Fruit fly (Drosophila melanogaster) whole organism, embryonic: ENCODE data around the gene robl62A.
A peak's percentile ranks its signal among the peaks of the same experiment; 100 is the strongest.

Experiments
- ATbp ChIP-seq: fragments of 200-800 bp; sonication (Bioruptor generic); optimal IDR thresholded peaks from 2 replicates; lab custom pipeline; 2017; ENCODE audit warnings: missing biosample characterization, mild to moderate bottlenecking, missing genetic modification characterization, missing genetic modification reagents
- Asciz ChIP-seq: fragments of 200-800 bp; sonication (Bioruptor generic); optimal IDR thresholded peaks from 2 replicates; lab custom pipeline; 2017; ENCODE audit warnings: missing biosample characterization, mild to moderate bottlenecking, missing genetic modification characterization, missing genetic modification reagents
- BtbVII ChIP-seq: fragments of 200-800 bp; sonication (Bioruptor generic); optimal IDR thresholded peaks from 3 replicates; lab custom pipeline; 2017; ENCODE audit warnings: missing biosample characterization, mild to moderate bottlenecking, missing genetic modification characterization
- Bteb2 ChIP-seq: fragments of 200-800 bp; sonication (Bioruptor generic); optimal IDR thresholded peaks from 2 replicates; lab custom pipeline; 2016; ENCODE audit warnings: missing biosample characterization, missing genetic modification characterization
- CG10274 ChIP-seq: fragments of 200-800 bp; sonication (Bioruptor generic); optimal IDR thresholded peaks from 3 replicates; lab custom pipeline; 2017; ENCODE audit warnings: missing biosample characterization, mild to moderate bottlenecking, missing genetic modification characterization
- CG10543 ChIP-seq: fragments of 200-800 bp; sonication (Bioruptor generic); optimal IDR thresholded peaks from 3 replicates; lab custom pipeline; 2017; ENCODE audit warnings: missing biosample characterization, mild to moderate bottlenecking, missing genetic modification characterization, moderate library complexity
- CG10979 ChIP-seq: fragments of 200-800 bp; sonication (Bioruptor generic); optimal IDR thresholded peaks from 2 replicates; lab custom pipeline; 2018; ENCODE audit warnings: missing biosample characterization, mild to moderate bottlenecking, missing genetic modification characterization, moderate library complexity
- CG11093 ChIP-seq: fragments of 200-800 bp; sonication (Bioruptor generic); IDR thresholded peaks from 3 replicates; pipeline ENCODE4 v1.3.6; 2022; ENCODE audit warnings: missing biosample characterization, missing genetic modification characterization
- CG12744 ChIP-seq: fragments of 200-800 bp; sonication (Bioruptor generic); optimal IDR thresholded peaks from 2 replicates; lab custom pipeline; 2016; ENCODE audit warnings: missing biosample characterization, missing genetic modification characterization
- CG13624 ChIP-seq: fragments of 200-800 bp; sonication (Bioruptor generic); optimal IDR thresholded peaks from 2 replicates; lab custom pipeline; 2016; ENCODE audit warnings: missing biosample characterization, missing genetic modification characterization
- CG1602 ChIP-seq: fragments of 200-800 bp; sonication (Bioruptor generic); optimal IDR thresholded peaks from 3 replicates; lab custom pipeline; 2016; ENCODE audit warnings: missing biosample characterization, missing genetic modification characterization
- CG17328 ChIP-seq: fragments of 200-800 bp; sonication (Bioruptor generic); IDR thresholded peaks from 2 replicates; pipeline ENCODE4 v1.3.6; 2022; ENCODE audit warnings: missing biosample characterization, missing genetic modification characterization
- CG17361 ChIP-seq: fragments of 200-800 bp; sonication (Bioruptor generic); IDR thresholded peaks from 3 replicates; pipeline ENCODE4 v1.3.6; 2022; ENCODE audit warnings: missing biosample characterization, missing genetic modification characterization
- CG17612 ChIP-seq: fragments of 200-800 bp; sonication (Bioruptor generic); IDR thresholded peaks from 2 replicates; pipeline ENCODE4 v1.3.6; 2022; ENCODE audit warnings: missing biosample characterization, missing genetic modification characterization
- CG18764 ChIP-seq: fragments of 200-800 bp; sonication (Bioruptor generic); optimal IDR thresholded peaks from 3 replicates; lab custom pipeline; 2016; ENCODE audit warnings: missing biosample characterization, missing genetic modification characterization
- CG2129 ChIP-seq: fragments of 200-800 bp; sonication (Bioruptor generic); IDR thresholded peaks from 2 replicates; pipeline ENCODE4 v1.3.6; 2022; ENCODE audit warnings: missing biosample characterization, missing genetic modification characterization; ENCODE audit not compliant: partially characterized antibody
- CG2875 ChIP-seq: fragments of 200-800 bp; sonication (Bioruptor generic); optimal IDR thresholded peaks from 2 replicates; lab custom pipeline; 2017; ENCODE audit warnings: missing biosample characterization, mild to moderate bottlenecking, missing genetic modification characterization, missing genetic modification reagents
- CG32532 ChIP-seq: fragments of 200-800 bp; sonication (Bioruptor generic); IDR thresholded peaks from 2 replicates; pipeline ENCODE4 v1.3.6; 2022; ENCODE audit warnings: missing biosample characterization, missing genetic modification characterization
- CG3838 ChIP-seq: fragments of 200-800 bp; sonication (Bioruptor generic); optimal IDR thresholded peaks from 3 replicates; lab custom pipeline; 2016; ENCODE audit warnings: missing biosample characterization, missing genetic modification characterization
- CG4404 ChIP-seq: fragments of 200-800 bp; sonication (Bioruptor generic); IDR thresholded peaks from 2 replicates; pipeline ENCODE4 v1.3.6; 2022; ENCODE audit warnings: missing biosample characterization, missing genetic modification characterization
- CG6765 ChIP-seq: fragments of 200-800 bp; sonication (Bioruptor generic); optimal IDR thresholded peaks from 3 replicates; lab custom pipeline; 2017; ENCODE audit warnings: missing biosample characterization, mild to moderate bottlenecking, missing genetic modification characterization
- CG7987 ChIP-seq: fragments of 200-800 bp; sonication (Bioruptor generic); optimal IDR thresholded peaks from 2 replicates; lab custom pipeline; 2018; ENCODE audit warnings: missing biosample characterization, mild to moderate bottlenecking, missing genetic modification characterization, moderate library complexity
- CG8359 ChIP-seq: fragments of 200-800 bp; sonication (Bioruptor generic); optimal IDR thresholded peaks from 2 replicates; lab custom pipeline; 2017; ENCODE audit warnings: missing biosample characterization, mild to moderate bottlenecking, missing genetic modification characterization, borderline replicate concordance
- Camta ChIP-seq: fragments of 200-800 bp; sonication (Bioruptor generic); optimal IDR thresholded peaks from 2 replicates; lab custom pipeline; 2016; ENCODE audit warnings: missing biosample characterization, missing genetic modification characterization
- D ChIP-seq, 2 experiments: fragments of 200-800 bp in 1 of 2; fragments of >200 bp in 1 of 2; sonication (Bioruptor generic) in 1 of 2; optimal IDR thresholded peaks; 2 replicates in 1 of 2; 3 replicates in 1 of 2; lab custom pipeline; 2017; ENCODE audit warnings: mild to moderate bottlenecking in 1 of 2, missing biosample characterization in 1 of 2, missing genetic modification characterization in 1 of 2, missing genetic modification reagents in 1 of 2
- Dad ChIP-seq: fragments of 200-800 bp; sonication (Bioruptor generic); optimal IDR thresholded peaks from 3 replicates; lab custom pipeline; 2016; ENCODE audit warnings: missing biosample characterization, missing genetic modification characterization
- Deaf1 ChIP-seq: fragments of 200-800 bp; optimal IDR thresholded peaks from 3 replicates; lab custom pipeline; 2019; ENCODE audit warnings: missing biosample characterization, mild to moderate bottlenecking, missing genetic modification characterization, moderate library complexity
- Elba2 ChIP-seq: fragments of 200-800 bp; sonication (Bioruptor generic); optimal IDR thresholded peaks from 3 replicates; lab custom pipeline; 2016; ENCODE audit warnings: missing biosample characterization, missing genetic modification characterization
- Gug ChIP-seq: fragments of 200-800 bp; sonication (Bioruptor generic); IDR thresholded peaks from 4 replicates; pipeline ENCODE4 v1.3.6; 2022; ENCODE audit warnings: missing biosample characterization, missing genetic modification characterization
- H2.0 ChIP-seq: fragments of 200-800 bp; sonication (Bioruptor generic); IDR thresholded peaks from 2 replicates; pipeline ENCODE4 v1.3.6; 2022; ENCODE audit warnings: missing biosample characterization, missing genetic modification characterization
- HHEX ChIP-seq: fragments of 200-800 bp; sonication (Bioruptor generic); optimal IDR thresholded peaks from 3 replicates; lab custom pipeline; 2017; ENCODE audit warnings: missing biosample characterization, mild to moderate bottlenecking, missing genetic modification characterization, missing genetic modification reagents
- Lim3 ChIP-seq: fragments of 200-800 bp; sonication (Bioruptor generic); IDR thresholded peaks from 2 replicates; pipeline ENCODE4 v1.3.6; 2022; ENCODE audit warnings: missing biosample characterization, missing genetic modification characterization
- Mad ChIP-seq: fragments of 200-800 bp; sonication (Bioruptor generic); optimal IDR thresholded peaks from 2 replicates; lab custom pipeline; 2016; ENCODE audit warnings: missing biosample characterization, missing genetic modification characterization
- NFAT ChIP-seq: fragments of 200-800 bp; sonication (Bioruptor generic); IDR thresholded peaks from 2 replicates; pipeline ENCODE4 v1.3.6; 2022; ENCODE audit warnings: missing biosample characterization, missing genetic modification characterization
- Sox102F ChIP-seq: fragments of 200-800 bp; sonication (Bioruptor generic); optimal IDR thresholded peaks from 2 replicates; lab custom pipeline; 2018; ENCODE audit warnings: missing biosample characterization, mild to moderate bottlenecking, missing genetic modification characterization, moderate library complexity
- crol ChIP-seq: fragments of 200-800 bp; sonication (Bioruptor generic); IDR thresholded peaks from 2 replicates; pipeline ENCODE4 v1.3.6; 2022; ENCODE audit warnings: missing biosample characterization, missing genetic modification characterization
- en ChIP-seq: fragments of 200-800 bp; sonication (Bioruptor generic); optimal IDR thresholded peaks from 2 replicates; lab custom pipeline; 2016; ENCODE audit warnings: missing biosample characterization, missing genetic modification characterization
- gce ChIP-seq: fragments of 200-800 bp; sonication (Bioruptor generic); IDR thresholded peaks from 3 replicates; pipeline ENCODE4 v1.3.6; 2022; ENCODE audit warnings: missing biosample characterization, missing genetic modification characterization
- gsb-n ChIP-seq: fragments of 200-800 bp; sonication (Bioruptor generic); optimal IDR thresholded peaks from 3 replicates; lab custom pipeline; 2018; ENCODE audit warnings: missing biosample characterization, mild to moderate bottlenecking, missing genetic modification characterization
- hbn ChIP-seq: fragments of 200-800 bp; sonication (Bioruptor generic); IDR thresholded peaks from 2 replicates; pipeline ENCODE4 v1.3.6; 2022; ENCODE audit warnings: missing biosample characterization, missing genetic modification characterization; ENCODE audit not compliant: partially characterized antibody
- mirr ChIP-seq: fragments of 200-800 bp; sonication (Bioruptor generic); optimal IDR thresholded peaks from 3 replicates; lab custom pipeline; 2018; ENCODE audit warnings: missing biosample characterization, mild to moderate bottlenecking, missing genetic modification characterization
- nerfin-2 ChIP-seq: fragments of 200-800 bp; sonication (Bioruptor generic); IDR thresholded peaks from 2 replicates; pipeline ENCODE4 v1.3.6; 2022; ENCODE audit warnings: missing biosample characterization, missing genetic modification characterization; ENCODE audit not compliant: partially characterized antibody
- pum ChIP-seq: fragments of 200-800 bp; sonication (Bioruptor generic); optimal IDR thresholded peaks from 2 replicates; lab custom pipeline; 2016; ENCODE audit warnings: missing biosample characterization, missing genetic modification characterization
- ro ChIP-seq: fragments of 200-800 bp; sonication (Bioruptor generic); IDR thresholded peaks from 2 replicates; pipeline ENCODE4 v1.3.6; 2022; ENCODE audit warnings: missing biosample characterization, missing genetic modification characterization
- run ChIP-seq: fragments of 200-800 bp; sonication (Bioruptor generic); optimal IDR thresholded peaks from 3 replicates; lab custom pipeline; 2018; ENCODE audit warnings: missing biosample characterization, mild to moderate bottlenecking, missing genetic modification characterization
- seq ChIP-seq: fragments of 200-800 bp; sonication (Bioruptor generic); IDR thresholded peaks from 2 replicates; pipeline ENCODE4 v1.3.6; 2022; ENCODE audit warnings: missing biosample characterization, missing genetic modification characterization
- sr ChIP-seq: fragments of 200-800 bp; sonication (Bioruptor generic); IDR thresholded peaks from 3 replicates; pipeline ENCODE4 v1.3.6; 2022; ENCODE audit warnings: missing biosample characterization, missing genetic modification characterization
- tx ChIP-seq: fragments of 200-800 bp; sonication (Bioruptor generic); optimal IDR thresholded peaks from 2 replicates; lab custom pipeline; 2016; ENCODE audit warnings: missing biosample characterization, missing genetic modification characterization
- unpg ChIP-seq: fragments of 200-800 bp; sonication (Bioruptor generic); optimal IDR thresholded peaks from 3 replicates; lab custom pipeline; 2018; ENCODE audit warnings: missing biosample characterization, mild to moderate bottlenecking, missing genetic modification characterization, moderate library complexity
- usp ChIP-seq: fragments of >200 bp; optimal IDR thresholded peaks from 2 replicates; lab custom pipeline; 2017; ENCODE audit warnings: missing biosample characterization, missing genetic modification characterization

Gene robl62A

DNA sequence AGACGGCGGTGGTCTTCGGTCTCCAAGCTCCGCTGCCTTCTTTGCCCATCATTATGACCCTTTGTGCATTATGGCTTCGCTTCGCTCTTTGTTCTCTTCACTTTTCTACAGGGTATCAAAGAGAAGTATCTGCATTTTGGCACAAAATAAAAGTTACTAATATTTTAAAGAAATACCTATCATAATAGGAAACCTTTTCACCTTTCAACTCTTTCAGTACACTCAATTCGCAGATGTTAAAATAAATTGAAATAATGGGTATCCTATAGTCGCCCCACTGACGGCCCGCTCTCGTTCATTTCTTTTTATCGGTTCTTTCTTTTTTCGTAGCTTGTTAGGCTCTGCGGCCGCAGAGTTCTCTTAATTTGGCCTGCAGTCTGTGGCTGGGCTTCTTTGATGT, 34.5 kb upstream of the robl62A start (continued):
- peak; percentile 64 for TF ChIP-seq HHEX (GFP tag; lab: Kevin White, UChicago)
- TF ChIP-seq CG2129 (GFP tag; lab: Robert Waterston, UW), result no peak
- 0 out of 3 replicates have a peak, but pooled peaks have one; percentile 27 for TF ChIP-seq sr (GFP tag; lab: Robert Waterston, UW)
- peak; percentile 74 for TF ChIP-seq CG8359 (GFP tag; lab: Kevin White, UChicago)
- TF ChIP-seq D (optimal IDR thresholded peaks at IDR 0.05; lab: Kevin White, UChicago), result no peak
- peak; percentile 93 for TF ChIP-seq D (GFP tag; optimal IDR thresholded peaks at IDR 0.05; lab: Kevin White, UChicago)
- TF ChIP-seq CG13624 (GFP tag; lab: Kevin White, UChicago), result no peak
- peak; percentile 61 for TF ChIP-seq CG12744 (GFP tag; lab: Kevin White, UChicago)
- TF ChIP-seq Lim3 (GFP tag; lab: Robert Waterston, UW), result peak; percentile 14; the same call in 1 of the 2 replicates
- no peak for TF ChIP-seq CG7987 (GFP tag; lab: Kevin White, UChicago)
- no peak for TF ChIP-seq BtbVII (GFP tag; lab: Kevin White, UChicago)
- TF ChIP-seq CG32532, result peak; percentile 43
- peak; percentile 84 for TF ChIP-seq unpg (GFP tag; lab: Kevin White, UChicago)
- peak; percentile 95 for TF ChIP-seq CG17328 (GFP tag; lab: Robert Waterston, UW)
- peak; percentile 31 for TF ChIP-seq Bteb2 (GFP tag; lab: Kevin White, UChicago)
- no peak for TF ChIP-seq mirr (GFP tag; lab: Kevin White, UChicago)
- peak; percentile 34; the same call in 1 of the 2 replicates for TF ChIP-seq CG17612 (GFP tag; lab: Robert Waterston, UW)
- TF ChIP-seq crol (GFP tag; lab: Robert Waterston, UW), result no peak
- no peak for TF ChIP-seq CG6765
- peak; percentile 92 for TF ChIP-seq CG17361
- no peak for TF ChIP-seq CG10274 (GFP tag; lab: Kevin White, UChicago)
- peak; percentile 75 for TF ChIP-seq ro
- TF ChIP-seq Camta (GFP tag; lab: Kevin White, UChicago), result peak; percentile 87
- TF ChIP-seq seq (GFP tag; lab: Robert Waterston, UW), result peak; percentile 54; the same call in 1 of the 2 replicates
- TF ChIP-seq Dad (GFP tag; lab: Kevin White, UChicago), result peak; percentile 61
- TF ChIP-seq NFAT, result no peak
- peak; percentile 77; the same call in 2 of the 4 replicates for TF ChIP-seq Gug
- no peak for TF ChIP-seq usp (GFP tag; lab: Kevin White, UChicago)
- TF ChIP-seq CG4404 (GFP tag; lab: Robert Waterston, UW), result peak; percentile 92
- TF ChIP-seq CG18764 (GFP tag; lab: Kevin White, UChicago), result peak; percentile 63
- no peak for TF ChIP-seq CG10543 (GFP tag; lab: Kevin White, UChicago)
- TF ChIP-seq CG11093 (GFP tag; lab: Robert Waterston, UW), result peak; percentile 88
- TF ChIP-seq Deaf1 (tag; lab: Kevin White, UChicago), result peak; percentile 40
- peak; percentile 76 for TF ChIP-seq ATbp
- TF ChIP-seq hbn (GFP tag; lab: Robert Waterston, UW), result no peak
- TF ChIP-seq tx (GFP tag; lab: Kevin White, UChicago), result peak; percentile 65
- peak; percentile 74 for TF ChIP-seq Mad
- TF ChIP-seq H2.0, result peak; percentile 82
- peak; percentile 56 for TF ChIP-seq en (GFP tag; lab: Kevin White, UChicago)
- peak; percentile 92 for TF ChIP-seq gsb-n (tag; lab: Kevin White, UChicago)
- TF ChIP-seq CG10979 (tag; lab: Kevin White, UChicago), result peak; percentile 96
- TF ChIP-seq CG1602 (GFP tag; lab: Kevin White, UChicago), result peak; percentile 91
- peak; percentile 78 for TF ChIP-seq CG2875
- peak; percentile 56 for TF ChIP-seq run (tag; lab: Kevin White, UChicago)
- no peak for TF ChIP-seq nerfin-2
- TF ChIP-seq CG3838 (GFP tag; lab: Kevin White, UChicago), result peak; percentile 64
- TF ChIP-seq pum (GFP tag; lab: Kevin White, UChicago), result peak; percentile 86
- peak; percentile 83 for TF ChIP-seq Asciz (GFP tag; lab: Kevin White, UChicago)
- peak; percentile 59 for TF ChIP-seq Elba2
- TF ChIP-seq Sox102F (GFP tag; lab: Kevin White, UChicago), result peak; percentile 83
- peak; percentile 88 for TF ChIP-seq gce
